Worm (Caenorhabditis elegans): Measurements from ENCODE around the gene eif-2Bepsilon.

eif-2Bepsilon gene

ce11 chrII:8650644-8651159, 11.0 kb upstream of the eif-2Bepsilon start, which contains the start of gene pyr-1:
TSS of gene pyr-1 (plus strand) at chrII:8651109.
- peak; percentile 62; the same call in 1 of the 2 replicates for TF ChIP-seq hmg-1.2 (GFP tag; IDR thresholded peaks at IDR 0.05)
- TF ChIP-seq B0261.1 (tag; optimal IDR thresholded peaks at IDR 0.05), result no peak

DNA sequence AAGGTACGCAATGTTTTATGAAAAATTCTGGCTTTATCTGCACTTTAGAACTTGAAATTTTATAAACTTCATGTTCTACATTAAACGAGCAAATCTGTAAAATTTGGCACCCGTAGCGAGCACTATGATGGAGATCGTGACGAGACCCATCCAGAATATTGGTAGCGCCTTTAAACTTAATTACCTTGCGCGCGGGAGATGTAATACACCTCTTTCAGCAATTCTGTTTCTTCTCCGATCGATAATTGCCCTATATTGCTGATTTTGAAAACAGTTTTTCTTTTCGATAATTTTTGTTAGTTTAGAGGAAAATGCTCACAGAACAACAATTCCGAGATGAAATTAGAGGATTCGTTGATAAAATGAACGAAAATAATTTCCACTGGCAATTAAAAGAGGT, 2.8 kb upstream of the eif-2Bepsilon start, which contains the start of gene atg-10:
Gene atg-10, plus strand, starts transcription at position 301 of the 400 bp plus-strand sequence.
- TF ChIP-seq nfyb-1 (GFP tag; IDR thresholded peaks at IDR 0.05), result no peak
- no peak for TF ChIP-seq attf-6 (GFP tag; IDR thresholded peaks at IDR 0.05)
- no peak for TF ChIP-seq F33H1.4 (GFP tag; IDR thresholded peaks at IDR 0.05)
- TF ChIP-seq lin-26 (GFP tag; IDR thresholded peaks at IDR 0.05), result no peak
- no peak for TF ChIP-seq Y79H2A.3 (GFP tag; conservative IDR thresholded peaks at IDR 0.05)
- TF ChIP-seq madf-10 (tag; optimal IDR thresholded peaks at IDR 0.05), result no peak
- no peak for TF ChIP-seq ceh-27 (GFP tag; optimal IDR thresholded peaks at IDR 0.05)
- no peak for TF ChIP-seq ceh-100 (GFP tag; IDR thresholded peaks at IDR 0.05)
- no peak for TF ChIP-seq ceh-79 (tag; optimal IDR thresholded peaks at IDR 0.05)
- no peak for TF ChIP-seq mxl-1 (tag; optimal IDR thresholded peaks at IDR 0.05)
- no peak for TF ChIP-seq sdz-38 (tag; optimal IDR thresholded peaks at IDR 0.05)
- no peak for TF ChIP-seq unc-130 (GFP tag; optimal IDR thresholded peaks at IDR 0.05)
- TF ChIP-seq hmg-20 (GFP tag; IDR thresholded peaks at IDR 0.05), result no peak
- no peak for TF ChIP-seq T07F8.4 (tag; optimal IDR thresholded peaks at IDR 0.05)
- TF ChIP-seq B0261.1 (tag; optimal IDR thresholded peaks at IDR 0.05), result no peak
- no peak for TF ChIP-seq F49E8.2 (tag; optimal IDR thresholded peaks at IDR 0.05; ENCODE audit: insufficient read depth)
- no peak for TF ChIP-seq sea-2 (GFP tag; IDR thresholded peaks at IDR 0.05)
- TF ChIP-seq ceh-40 (GFP tag; IDR thresholded peaks at IDR 0.05), result no peak
- no peak for TF ChIP-seq sptf-2 (GFP tag; optimal IDR thresholded peaks at IDR 0.05)
- no peak for TF ChIP-seq zfh-2 (GFP tag; conservative IDR thresholded peaks at IDR 0.05)

DNA sequence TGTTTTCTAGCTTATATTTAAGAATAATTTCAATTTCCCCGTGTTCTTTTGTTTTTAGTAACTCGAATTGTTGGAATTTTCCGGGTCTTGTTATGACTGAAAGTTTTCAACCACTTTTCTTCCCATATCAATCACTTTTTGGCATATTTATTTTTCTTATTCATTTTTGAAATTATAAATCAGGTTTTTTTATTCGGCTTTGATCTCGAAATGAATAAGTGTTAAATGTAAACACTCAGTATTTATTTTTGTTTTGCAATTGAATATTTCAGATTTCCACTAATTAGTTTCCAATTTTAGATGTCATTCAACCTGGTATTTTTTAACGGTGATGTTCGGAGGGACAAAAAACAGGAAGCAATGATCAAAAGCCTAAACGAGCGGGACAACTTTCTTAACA, 2.9 kb downstream of the eif-2Bepsilon start, which contains the start of gene etc-1:
Gene etc-1, plus strand, starts transcription at position 301 of the 400 bp plus-strand sequence.
- TF ChIP-seq snpc-1.1 (tag; optimal IDR thresholded peaks at IDR 0.05; ENCODE audit: insufficient read depth) (no peak), B0019.2 (GFP tag; conservative IDR thresholded peaks at IDR 0.05) (no peak), F55B11.4 (tag; optimal IDR thresholded peaks at IDR 0.05; ENCODE audit: borderline replicate concordance, insufficient read depth) (no peak), egl-18 (GFP tag; IDR thresholded peaks at IDR 0.05) (no peak), attf-3 (GFP tag; conservative IDR thresholded peaks at IDR 0.05) (no peak), F57C9.4 (tag; optimal IDR thresholded peaks at IDR 0.05) (no peak), ccch-3 (GFP tag; optimal IDR thresholded peaks at IDR 0.05) (no peak)

DNA sequence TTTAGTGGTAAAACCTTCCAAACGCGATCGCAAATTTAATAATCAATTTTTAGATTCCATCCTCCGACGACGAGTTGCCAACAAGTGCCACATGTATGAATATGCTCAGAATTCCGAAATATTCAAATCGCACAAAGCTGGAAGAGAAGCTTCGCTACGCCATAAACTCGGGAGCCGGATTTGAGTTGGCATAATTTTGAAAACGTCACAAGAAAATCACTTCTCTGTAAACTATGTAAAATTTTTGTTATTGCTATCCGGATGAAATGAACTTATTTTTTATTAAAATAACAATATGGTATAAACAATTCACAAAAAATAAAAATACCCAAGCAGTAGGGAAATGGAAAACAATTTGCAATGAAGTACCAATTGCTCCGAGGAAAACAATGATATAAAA, 7.2 kb downstream of the eif-2Bepsilon start:
- TF ChIP-seq B0336.3 (GFP tag; IDR thresholded peaks at IDR 0.05) (peak; percentile 10; the same call in 1 of the 2 replicates), dox-1 (GFP tag; IDR thresholded peaks at IDR 0.05) (no peak), ccch-3 (GFP tag; optimal IDR thresholded peaks at IDR 0.05) (no peak), Y79H2A.3 (GFP tag; conservative IDR thresholded peaks at IDR 0.05) (no peak), Y53G8AR.9 (GFP tag; conservative IDR thresholded peaks at IDR 0.05) (no peak), him-1 (tag; optimal IDR thresholded peaks at IDR 0.05) (peak; percentile 91), ztf-18 (tag; optimal IDR thresholded peaks at IDR 0.05) (no peak), ceh-58 (GFP tag; IDR thresholded peaks at IDR 0.05) (no peak), pha-4 (tag; optimal IDR thresholded peaks at IDR 0.05) (no peak)

Measured in whole organism, young adult.